Worm (Caenorhabditis elegans) whole organism, young adult: ENCODE data around the gene vamp-7.

Experiments
- B0035.1 ChIP-seq: sonication (generic microtip); optimal IDR thresholded peaks from 2 replicates; lab custom pipeline; 2016; ENCODE audit warnings: missing genetic modification characterization, mild to moderate bottlenecking, missing compliant biosample characterization, missing genotype, missing genetic modification reagents
- B0261.1 ChIP-seq: sonication (generic microtip); optimal IDR thresholded peaks from 2 replicates; lab custom pipeline; 2016; ENCODE audit warnings: mild to moderate bottlenecking, missing genetic modification characterization, moderate library complexity, missing compliant biosample characterization
- C06A6.2 ChIP-seq: fragments of 200-800 bp; sonication (Bioruptor generic); conservative IDR thresholded peaks from 2 replicates; pipeline ENCODE4 v1.3.6; 2022; ENCODE audit warnings: missing genetic modification characterization, missing compliant biosample characterization
- C17E4.6 ChIP-seq: fragments of 200-800 bp; sonication (Bioruptor generic); IDR thresholded peaks from 2 replicates; pipeline ENCODE4 v1.3.6; 2022; ENCODE audit warnings: missing genetic modification reagents, missing genetic modification characterization, missing compliant biosample characterization
- F37B4.10 ChIP-seq: fragments of 200-800 bp; sonication (Bioruptor generic); IDR thresholded peaks from 2 replicates; pipeline ENCODE4 v1.3.6; 2022; ENCODE audit warnings: missing genetic modification characterization, missing compliant biosample characterization
- F39B2.1 ChIP-seq: fragments of 200-800 bp; sonication (Bioruptor generic); IDR thresholded peaks from 2 replicates; pipeline ENCODE4 v1.3.6; 2022; ENCODE audit warnings: missing genetic modification reagents, missing genetic modification characterization, missing compliant biosample characterization
- F49E8.2 ChIP-seq: sonication (generic microtip); optimal IDR thresholded peaks from 3 replicates; lab custom pipeline; 2017; ENCODE audit warnings: missing genetic modification characterization, mild to moderate bottlenecking, missing compliant biosample characterization, antibody characterized with exemption, moderate library complexity; ENCODE audit not compliant: insufficient read depth
- F57A8.1 ChIP-seq: fragments of 200-800 bp; sonication (Bioruptor generic); optimal IDR thresholded peaks from 2 replicates; lab custom pipeline; 2018; ENCODE audit warnings: mild to moderate bottlenecking, missing genetic modification characterization, moderate library complexity, missing compliant biosample characterization
- K12H6.12 ChIP-seq: fragments of 200-800 bp; sonication (Bioruptor generic); optimal IDR thresholded peaks from 2 replicates; lab custom pipeline; 2018; ENCODE audit warnings: mild to moderate bottlenecking, missing genetic modification characterization, missing compliant biosample characterization
- Y53F4B.3 ChIP-seq: fragments of 200-800 bp; sonication (Bioruptor generic); IDR thresholded peaks from 2 replicates; pipeline ENCODE4 v1.3.6; 2022; ENCODE audit warnings: missing genetic modification reagents, missing genetic modification characterization, missing compliant biosample characterization
- akir-1 ChIP-seq: fragments of 200-800 bp; sonication (Bioruptor generic); optimal IDR thresholded peaks from 2 replicates; lab custom pipeline; 2018; ENCODE audit warnings: mild to moderate bottlenecking, missing genetic modification characterization, moderate library complexity, missing compliant biosample characterization
- athp-1 ChIP-seq: sonication (generic microtip); optimal IDR thresholded peaks from 2 replicates; lab custom pipeline; 2017; ENCODE audit warnings: mild to moderate bottlenecking, missing genetic modification characterization, missing compliant biosample characterization
- attf-5 ChIP-seq: fragments of 200-800 bp; sonication (Bioruptor generic); optimal IDR thresholded peaks from 2 replicates; lab custom pipeline; 2018; ENCODE audit warnings: mild to moderate bottlenecking, missing genetic modification characterization, missing compliant biosample characterization
- ccch-3 ChIP-seq: fragments of 200-800 bp; sonication (Bioruptor generic); optimal IDR thresholded peaks from 2 replicates; lab custom pipeline; 2018; ENCODE audit warnings: mild to moderate bottlenecking, missing genetic modification characterization, missing compliant biosample characterization
- cebp-2 ChIP-seq: fragments of 200-800 bp; sonication (Bioruptor generic); IDR thresholded peaks from 2 replicates; pipeline ENCODE4 v1.3.6; 2022; ENCODE audit warnings: missing genetic modification characterization, missing compliant biosample characterization
- dpl-1 ChIP-seq: fragments of 150-350 bp; optimal IDR thresholded peaks from 2 replicates; lab custom pipeline; 2014; ENCODE audit warnings: missing biosample characterization, missing genetic modification reagents, missing genetic modification characterization
- egl-44 ChIP-seq: fragments of 200-800 bp; sonication (Bioruptor generic); IDR thresholded peaks from 2 replicates; pipeline ENCODE4 v1.3.6; 2022; ENCODE audit warnings: missing genetic modification reagents, missing genetic modification characterization, missing compliant biosample characterization
- ets-4 ChIP-seq: fragments of 200-800 bp; sonication (Bioruptor generic); optimal IDR thresholded peaks from 2 replicates; lab custom pipeline; 2018; ENCODE audit warnings: mild to moderate bottlenecking, missing genetic modification characterization, missing compliant biosample characterization
- fkh-3 ChIP-seq: sonication (generic microtip); optimal IDR thresholded peaks from 2 replicates; lab custom pipeline; 2016; ENCODE audit warnings: mild to moderate bottlenecking, missing genetic modification characterization, missing compliant biosample characterization
- gei-17 ChIP-seq: fragments of 200-800 bp; sonication (Bioruptor generic); optimal IDR thresholded peaks from 2 replicates; lab custom pipeline; 2018; ENCODE audit warnings: mild to moderate bottlenecking, missing genetic modification characterization, missing compliant biosample characterization
- let-526 ChIP-seq: fragments of 200-800 bp; sonication (Bioruptor generic); IDR thresholded peaks from 2 replicates; pipeline ENCODE4 v1.3.6; 2022; ENCODE audit warnings: missing genetic modification reagents, missing genetic modification characterization, missing compliant biosample characterization
- lin-35 ChIP-seq, 3 experiments: fragments of 150-350 bp in 2 of 3; sonication (generic microtip) in 1 of 3; optimal IDR thresholded peaks; 2 replicates each; lab custom pipeline; 2014 to 2018; ENCODE audit warnings: missing biosample characterization in 3 of 3, missing genetic modification characterization in 3 of 3, missing genetic modification reagents in 3 of 3
- lin-40 ChIP-seq: sonication (generic microtip); optimal IDR thresholded peaks from 2 replicates; lab custom pipeline; 2016; ENCODE audit warnings: missing genetic modification characterization, mild to moderate bottlenecking, missing compliant biosample characterization, missing genotype, missing genetic modification reagents
- madf-10 ChIP-seq: sonication (generic microtip); optimal IDR thresholded peaks from 2 replicates; lab custom pipeline; 2016; ENCODE audit warnings: mild to moderate bottlenecking, missing genetic modification characterization, missing compliant biosample characterization
- madf-3 ChIP-seq: fragments of 200-800 bp; sonication (Bioruptor generic); IDR thresholded peaks from 2 replicates; pipeline ENCODE4 v1.3.6; 2022; ENCODE audit warnings: missing genetic modification reagents, missing genetic modification characterization, missing compliant biosample characterization
- madf-6 ChIP-seq: fragments of 200-800 bp; sonication (Bioruptor generic); IDR thresholded peaks from 2 replicates; pipeline ENCODE4 v1.3.6; 2022; ENCODE audit warnings: missing genetic modification reagents, missing genetic modification characterization, missing compliant biosample characterization
- madf-8 ChIP-seq: fragments of 200-800 bp; sonication (Bioruptor generic); conservative IDR thresholded peaks from 2 replicates; pipeline ENCODE4 v1.3.6; 2022; ENCODE audit warnings: missing genetic modification reagents, missing genetic modification characterization, missing compliant biosample characterization
- mcd-1 ChIP-seq: fragments of 200-800 bp; sonication (Bioruptor generic); IDR thresholded peaks from 2 replicates; pipeline ENCODE4 v1.3.6; 2022; ENCODE audit warnings: missing genetic modification reagents, missing genetic modification characterization, missing compliant biosample characterization
- mxl-1 ChIP-seq: sonication (generic microtip); optimal IDR thresholded peaks from 2 replicates; lab custom pipeline; 2016; ENCODE audit warnings: missing genetic modification characterization, missing compliant biosample characterization
- nfya-1 ChIP-seq: sonication (generic microtip); optimal IDR thresholded peaks from 2 replicates; lab custom pipeline; 2017; ENCODE audit warnings: antibody characterized with exemption, missing compliant biosample characterization, missing genetic modification characterization, borderline replicate concordance; ENCODE audit not compliant: insufficient read depth
- nhr-120 ChIP-seq: fragments of 200-800 bp; sonication (Bioruptor generic); IDR thresholded peaks from 2 replicates; pipeline ENCODE4 v1.3.6; 2022; ENCODE audit warnings: missing genetic modification characterization, missing compliant biosample characterization
- nhr-90 ChIP-seq: sonication (generic microtip); optimal IDR thresholded peaks from 2 replicates; lab custom pipeline; 2016; ENCODE audit warnings: missing genotype, mild to moderate bottlenecking, missing genetic modification characterization, missing compliant biosample characterization
- pha-4 ChIP-seq: fragments of 150-350 bp; sonication (generic microtip); optimal IDR thresholded peaks from 2 replicates; lab custom pipeline; 2014; ENCODE audit warnings: missing biosample characterization, missing genetic modification reagents, missing genetic modification characterization
- tlf-1 ChIP-seq: fragments of 200-800 bp; sonication (Bioruptor generic); optimal IDR thresholded peaks from 2 replicates; lab custom pipeline; 2018; ENCODE audit warnings: mild to moderate bottlenecking, missing genetic modification characterization, missing compliant biosample characterization
- unc-130 ChIP-seq: sonication (generic microtip); optimal IDR thresholded peaks from 2 replicates; lab custom pipeline; 2016; ENCODE audit warnings: missing genetic modification reagents, missing genetic modification characterization, missing compliant biosample characterization
- unc-62 ChIP-seq: fragments of 150-350 bp; optimal IDR thresholded peaks from 2 replicates; lab custom pipeline; 2014; ENCODE audit warnings: missing biosample characterization, missing genetic modification reagents, missing genetic modification characterization
- xnd-1 ChIP-seq: sonication (generic microtip); optimal IDR thresholded peaks from 2 replicates; lab custom pipeline; 2016; ENCODE audit warnings: missing genotype, missing genetic modification reagents, missing genetic modification characterization, missing compliant biosample characterization
- zfh-2 ChIP-seq: fragments of 200-800 bp; sonication (Bioruptor generic); conservative IDR thresholded peaks from 2 replicates; pipeline ENCODE4 v1.3.6; 2022; ENCODE audit warnings: missing genetic modification reagents, missing genetic modification characterization, missing compliant biosample characterization
- zim-3 ChIP-seq: sonication (generic microtip); optimal IDR thresholded peaks from 2 replicates; lab custom pipeline; 2017; ENCODE audit warnings: mild to moderate bottlenecking, missing genetic modification characterization, moderate library complexity, missing compliant biosample characterization
- ztf-28 ChIP-seq: fragments of 200-800 bp; sonication (Bioruptor generic); IDR thresholded peaks from 2 replicates; pipeline ENCODE4 v1.3.6; 2022; ENCODE audit warnings: missing genetic modification reagents, missing genetic modification characterization, missing compliant biosample characterization
- ztf-3 ChIP-seq: fragments of 200-800 bp; sonication (Bioruptor generic); optimal IDR thresholded peaks from 2 replicates; lab custom pipeline; 2018; ENCODE audit warnings: mild to moderate bottlenecking, missing genetic modification characterization, missing compliant biosample characterization
- ztf-6 ChIP-seq: fragments of 200-800 bp; sonication (Bioruptor generic); IDR thresholded peaks from 2 replicates; pipeline ENCODE4 v1.3.6; 2022; ENCODE audit warnings: missing genetic modification reagents, missing genetic modification characterization, missing compliant biosample characterization

The vamp-7 gene

ce11 chrIV:2640950-2641349 lies 33.1 kb downstream of the vamp-7 start, which contains the start of the genes mdf-2 and nduv-3 (continued):
- TF ChIP-seq akir-1 (GFP tag; lab: Kevin White, UChicago) (no peak), madf-6 (peak; percentile 88), F39B2.1 (GFP tag; lab: Robert Waterston, UW) (no peak), nhr-90 (tag; lab: Kevin White, UChicago) (no peak), pha-4 (tag; lab: Kevin White, UChicago) (no peak), B0261.1 (tag; lab: Kevin White, UChicago) (peak; percentile 22), mcd-1 (GFP tag; lab: Robert Waterston, UW) (peak; percentile 87), unc-62 (GFP tag; lab: Kevin White, UChicago) (no peak), ccch-3 (GFP tag; lab: Kevin White, UChicago) (no peak), madf-3 (GFP tag; lab: Robert Waterston, UW) (peak; percentile 72; the same call in 1 of the 2 replicates), tlf-1 (peak; percentile 43), lin-35 (GFP tag; optimal IDR thresholded peaks at IDR 0.05; lab: Kevin White, UChicago) (peak in 2 of 3 experiments; percentile 64 to 88), athp-1 (tag; lab: Kevin White, UChicago) (peak; percentile 51), dpl-1 (GFP tag; lab: Kevin White, UChicago) (peak; percentile 77), zim-3 (tag; lab: Kevin White, UChicago) (no peak), nfya-1 (tag; lab: Kevin White, UChicago) (no peak), gei-17 (GFP tag; lab: Kevin White, UChicago) (no peak), K12H6.12 (tag; lab: Kevin White, UChicago) (no peak), Y53F4B.3 (GFP tag; lab: Robert Waterston, UW) (no peak), ztf-6 (no peak), unc-130 (GFP tag; lab: Kevin White, UChicago) (no peak), nhr-120 (GFP tag; lab: Robert Waterston, UW) (no peak), ztf-28 (GFP tag; lab: Robert Waterston, UW) (no peak), ztf-3 (no peak), xnd-1 (tag; lab: Kevin White, UChicago) (peak; percentile 53), madf-8 (GFP tag; lab: Robert Waterston, UW) (peak; percentile 69), cebp-2 (GFP tag; lab: Robert Waterston, UW) (no peak), F49E8.2 (no peak), C06A6.2 (GFP tag; lab: Robert Waterston, UW) (no peak), F57A8.1 (GFP tag; lab: Kevin White, UChicago) (no peak), let-526 (GFP tag; lab: Robert Waterston, UW) (no peak), C17E4.6 (GFP tag; lab: Robert Waterston, UW) (peak; percentile 49; the same call in 1 of the 2 replicates), B0035.1 (tag; lab: Kevin White, UChicago) (no peak), F37B4.10 (GFP tag; lab: Robert Waterston, UW) (no peak), ets-4 (GFP tag; lab: Kevin White, UChicago) (no peak), attf-5 (GFP tag; lab: Kevin White, UChicago) (peak; percentile 83), egl-44 (0 out of 2 replicates have a peak, but pooled peaks have one; percentile 36), mxl-1 (no peak), madf-10 (tag; lab: Kevin White, UChicago) (no peak), fkh-3 (tag; lab: Kevin White, UChicago) (no peak), zfh-2 (0 out of 2 replicates have a peak, but pooled peaks have one; percentile 25), lin-40 (tag; lab: Kevin White, UChicago) (peak; percentile 80)
